Worm (Caenorhabditis elegans) whole organism, L4/young adult: ENCODE measurements around the gene F29B9.8.

Experiments
- W03F9.2 ChIP-seq: fragments of 150-350 bp; optimal IDR thresholded peaks from 2 replicates; lab custom pipeline; 2014; ENCODE audit warnings: missing biosample characterization, missing genetic modification characterization
- dao-5 ChIP-seq: sonication (generic microtip); optimal IDR thresholded peaks from 2 replicates; lab custom pipeline; 2016; ENCODE audit warnings: missing genotype, missing genetic modification characterization, moderate library complexity, missing compliant biosample characterization
- him-1 ChIP-seq: sonication (generic microtip); optimal IDR thresholded peaks from 2 replicates; lab custom pipeline; 2016; ENCODE audit warnings: missing genotype, missing genetic modification reagents, missing genetic modification characterization, missing compliant biosample characterization

ce11 chrIV:4633393-4633792 is 14.1 kb upstream of the F29B9.8 start, which contains the start of gene R105.1:
- no peak for TF ChIP-seq him-1 (tag; lab: Kevin White, UChicago)
- TF ChIP-seq dao-5 (tag; lab: Kevin White, UChicago), result no peak
- TF ChIP-seq W03F9.2 (tag; lab: Kevin White, UChicago), result no peak
